Fruit fly (Drosophila melanogaster) whole organism, embryonic: ENCODE results near the gene CG14212.
A peak's percentile ranks its signal among the peaks of the same experiment; 100 is the strongest.

Experiments
- CTCF ChIP-seq: fragments of 200-800 bp; sonication (Bioruptor generic); optimal IDR thresholded peaks from 2 replicates; lab custom pipeline; 2017; ENCODE audit warnings: missing biosample characterization, mild to moderate bottlenecking, missing genetic modification characterization, moderate library complexity
- Dfd ChIP-seq, 2 experiments: fragments of >200 bp; optimal IDR thresholded peaks; 2 replicates each; lab custom pipeline; 2017; ENCODE audit warnings: missing biosample characterization in 2 of 2, missing genetic modification characterization in 2 of 2
- Dip3 ChIP-seq: fragments of 200-800 bp; sonication (Bioruptor generic); optimal IDR thresholded peaks from 3 replicates; lab custom pipeline; 2016; ENCODE audit warnings: missing biosample characterization, missing genetic modification characterization
- PHDP ChIP-seq: fragments of 200-800 bp; sonication (Bioruptor generic); optimal IDR thresholded peaks from 3 replicates; lab custom pipeline; 2018; ENCODE audit warnings: missing biosample characterization, mild to moderate bottlenecking, missing genetic modification characterization, moderate library complexity
- Sox100B ChIP-seq: fragments of 200-800 bp; sonication (Bioruptor generic); optimal IDR thresholded peaks from 3 replicates; lab custom pipeline; 2018; ENCODE audit warnings: missing biosample characterization, mild to moderate bottlenecking, missing genetic modification characterization
- schlank ChIP-seq: fragments of 200-800 bp; sonication (Bioruptor generic); optimal IDR thresholded peaks from 2 replicates; lab custom pipeline; 2018; ENCODE audit warnings: missing biosample characterization, mild to moderate bottlenecking, missing genetic modification characterization
- so ChIP-seq: fragments of 200-800 bp; sonication (Bioruptor generic); IDR thresholded peaks from 3 replicates; pipeline ENCODE4 v1.3.6; 2022; ENCODE audit warnings: missing biosample characterization, missing genetic modification characterization

- TF ChIP-seq Dfd (GFP tag; optimal IDR thresholded peaks at IDR 0.05; lab: Kevin White, UChicago) (no peak), Dip3 (GFP tag; lab: Kevin White, UChicago) (peak; percentile 51), schlank (tag; lab: Kevin White, UChicago) (peak; percentile 77), PHDP (tag; lab: Kevin White, UChicago) (peak; percentile 71), CTCF (GFP tag; lab: Kevin White, UChicago) (peak; percentile 1), so (GFP tag; lab: Robert Waterston, UW) (peak; percentile 83), Sox100B (GFP tag; lab: Kevin White, UChicago) (peak; percentile 53)
Measured at dm6 chrX:19603953-19604352, 21.6 kb upstream of the CG14212 start.
